Worm (Caenorhabditis elegans) whole organism, L1 larva: ENCODE measurements around the gene irld-47.

ENCODE experiments used
- C34B4.2 ChIP-seq: sonication (generic microtip); optimal IDR thresholded peaks from 2 replicates; lab custom pipeline; 2017; ENCODE audit warnings: mild to moderate bottlenecking, missing genetic modification characterization, missing compliant biosample characterization
- Y116A8C.19 ChIP-seq: sonication (generic microtip); optimal IDR thresholded peaks from 2 replicates; lab custom pipeline; 2016; ENCODE audit warnings: missing compliant biosample characterization, missing genetic modification characterization, borderline replicate concordance
- aha-1 ChIP-seq: fragments of 150-350 bp; optimal IDR thresholded peaks from 2 replicates; lab custom pipeline; 2014; ENCODE audit warnings: missing biosample characterization, missing genetic modification characterization
- aly-2 ChIP-seq: fragments of 150-350 bp; optimal IDR thresholded peaks from 2 replicates; lab custom pipeline; 2014; ENCODE audit warnings: missing biosample characterization, missing genetic modification characterization
- ama-1 ChIP-seq: fragments of 150-350 bp; optimal IDR thresholded peaks from 2 replicates; lab custom pipeline; 2014
- blmp-1 ChIP-seq: fragments of 150-350 bp; optimal IDR thresholded peaks from 2 replicates; lab custom pipeline; 2014; ENCODE audit warnings: missing biosample characterization, missing genetic modification characterization
- ceh-63 ChIP-seq: fragments of 200-800 bp; sonication (Bioruptor generic); optimal IDR thresholded peaks from 2 replicates; lab custom pipeline; 2018; ENCODE audit warnings: mild to moderate bottlenecking, missing genetic modification characterization, missing compliant biosample characterization
- ceh-8 ChIP-seq: fragments of 200-800 bp; sonication (Bioruptor generic); optimal IDR thresholded peaks from 2 replicates; lab custom pipeline; 2018; ENCODE audit warnings: mild to moderate bottlenecking, missing genetic modification characterization, moderate library complexity, missing compliant biosample characterization
- ceh-90 ChIP-seq: sonication (generic microtip); optimal IDR thresholded peaks from 2 replicates; lab custom pipeline; 2016; ENCODE audit warnings: missing genetic modification characterization, missing compliant biosample characterization
- ces-1 ChIP-seq: fragments of 150-350 bp; optimal IDR thresholded peaks from 2 replicates; lab custom pipeline; 2014; ENCODE audit warnings: missing biosample characterization, missing genetic modification reagents, missing genetic modification characterization
- dpl-1 ChIP-seq, 3 experiments: fragments of 150-350 bp in 2 of 3; sonication (generic microtip) in 1 of 3; optimal IDR thresholded peaks; 2 replicates each; lab custom pipeline; 2014 to 2017; ENCODE audit warnings: missing biosample characterization in 3 of 3, missing genetic modification characterization in 3 of 3, missing genetic modification reagents in 3 of 3
- dsc-1 ChIP-seq: sonication (generic microtip); optimal IDR thresholded peaks from 2 replicates; lab custom pipeline; 2016; ENCODE audit warnings: mild to moderate bottlenecking, missing genetic modification characterization, missing compliant biosample characterization
- efl-1 ChIP-seq, 4 experiments: fragments of 150-350 bp; optimal IDR thresholded peaks in 3 of 4; peaks in 1 of 4; 1 replicate in 1 of 4; 2 replicates in 3 of 4; lab custom pipeline; 2014; ENCODE audit warnings: missing biosample characterization in 2 of 4, missing genetic modification characterization in 2 of 4, missing genetic modification reagents in 2 of 4
- elt-3 ChIP-seq, 6 experiments: fragments of 150-350 bp in 1 of 6; sonication (generic microtip); optimal IDR thresholded peaks; 2 replicates each; lab custom pipeline; 2017 to 2018; ENCODE audit warnings: missing biosample characterization in 6 of 6, missing genetic modification characterization in 6 of 6, inconsistent platforms in 1 of 6
- ets-5 ChIP-seq: fragments of 200-800 bp; sonication (Bioruptor generic); IDR thresholded peaks from 2 replicates; pipeline ENCODE4 v1.3.6; 2022; ENCODE audit warnings: missing genetic modification characterization, missing compliant biosample characterization
- fkh-4 ChIP-seq: sonication (generic microtip); optimal IDR thresholded peaks from 2 replicates; lab custom pipeline; 2016; ENCODE audit warnings: missing compliant biosample characterization, missing genetic modification characterization, borderline replicate concordance
- fkh-8 ChIP-seq: sonication (generic microtip); optimal IDR thresholded peaks from 2 replicates; lab custom pipeline; 2016; ENCODE audit warnings: mild to moderate bottlenecking, missing genetic modification characterization, missing compliant biosample characterization
- grh-1 ChIP-seq: fragments of 200-800 bp; sonication (Bioruptor generic); IDR thresholded peaks from 2 replicates; pipeline ENCODE4 v1.3.6; 2022; ENCODE audit warnings: missing genetic modification reagents, missing genetic modification characterization, missing compliant biosample characterization
- hpl-2 ChIP-seq: fragments of 150-350 bp; optimal IDR thresholded peaks from 2 replicates; lab custom pipeline; 2014; ENCODE audit warnings: missing biosample characterization, missing genetic modification reagents, missing genetic modification characterization
- isw-1 ChIP-seq: fragments of 200-800 bp; sonication (Bioruptor generic); IDR thresholded peaks from 2 replicates; pipeline ENCODE4 v1.3.6; 2022; ENCODE audit warnings: missing genetic modification characterization, missing compliant biosample characterization
- jun-1 ChIP-seq: fragments of 150-350 bp; optimal IDR thresholded peaks from 2 replicates; lab custom pipeline; 2014; ENCODE audit warnings: missing biosample characterization, missing genetic modification reagents, missing genetic modification characterization
- lin-13 ChIP-seq: fragments of 150-350 bp; optimal IDR thresholded peaks from 2 replicates; lab custom pipeline; 2014; ENCODE audit warnings: missing biosample characterization, missing genetic modification reagents, missing genetic modification characterization
- lin-14 ChIP-seq: fragments of 200-800 bp; sonication (Bioruptor generic); optimal IDR thresholded peaks from 2 replicates; lab custom pipeline; 2018; ENCODE audit warnings: mild to moderate bottlenecking, missing genetic modification characterization, moderate library complexity, missing compliant biosample characterization
- mab-9 ChIP-seq: fragments of 200-800 bp; sonication (Bioruptor generic); IDR thresholded peaks from 2 replicates; pipeline ENCODE4 v1.3.6; 2022; ENCODE audit warnings: missing genetic modification reagents, missing genetic modification characterization, missing compliant biosample characterization
- mdl-1 ChIP-seq, 2 experiments: fragments of 150-350 bp; optimal IDR thresholded peaks; 2 replicates each; lab custom pipeline; 2014 to 2017; ENCODE audit warnings: missing biosample characterization in 2 of 2, missing genetic modification characterization in 2 of 2, inconsistent platforms in 1 of 2
- mep-1 ChIP-seq: fragments of 150-350 bp; optimal IDR thresholded peaks from 2 replicates; lab custom pipeline; 2014; ENCODE audit warnings: missing biosample characterization, missing genetic modification characterization
- nhr-11 ChIP-seq: fragments of 150-350 bp; optimal IDR thresholded peaks from 2 replicates; lab custom pipeline; 2014; ENCODE audit warnings: missing biosample characterization, missing genetic modification characterization
- nhr-12 ChIP-seq: sonication (generic microtip); optimal IDR thresholded peaks from 2 replicates; lab custom pipeline; 2017; ENCODE audit warnings: missing biosample characterization, missing genetic modification characterization
- nhr-19 ChIP-seq: fragments of 200-800 bp; sonication (Bioruptor generic); conservative IDR thresholded peaks from 2 replicates; pipeline ENCODE4 v1.3.6; 2022; ENCODE audit warnings: missing genetic modification characterization, missing compliant biosample characterization
- nhr-28 ChIP-seq: fragments of 150-350 bp; optimal IDR thresholded peaks from 2 replicates; lab custom pipeline; 2014; ENCODE audit warnings: missing biosample characterization, missing genetic modification characterization
- nhr-47 ChIP-seq: sonication (generic microtip); optimal IDR thresholded peaks from 2 replicates; lab custom pipeline; 2016; ENCODE audit warnings: mild to moderate bottlenecking, missing genetic modification characterization, moderate library complexity, missing compliant biosample characterization
- nhr-71 ChIP-seq: sonication (generic microtip); optimal IDR thresholded peaks from 2 replicates; lab custom pipeline; 2016; ENCODE audit warnings: mild to moderate bottlenecking, missing genetic modification characterization, moderate library complexity, missing compliant biosample characterization
- nhr-76 ChIP-seq: sonication (generic microtip); optimal IDR thresholded peaks from 2 replicates; lab custom pipeline; 2017; ENCODE audit warnings: missing biosample characterization, missing genetic modification characterization
- nhr-84 ChIP-seq: sonication (generic microtip); optimal IDR thresholded peaks from 2 replicates; lab custom pipeline; 2017; ENCODE audit warnings: missing biosample characterization, missing genetic modification characterization
- pax-3 ChIP-seq: fragments of 200-800 bp; sonication (Bioruptor generic); optimal IDR thresholded peaks from 2 replicates; lab custom pipeline; 2018; ENCODE audit warnings: mild to moderate bottlenecking, missing genetic modification characterization, moderate library complexity, missing compliant biosample characterization
- rnt-1 ChIP-seq: sonication (generic microtip); optimal IDR thresholded peaks from 2 replicates; lab custom pipeline; 2016; ENCODE audit warnings: mild to moderate bottlenecking, missing genetic modification characterization, moderate library complexity, missing compliant biosample characterization
- snpc-4 ChIP-seq: fragments of 150-350 bp; optimal IDR thresholded peaks from 2 replicates; lab custom pipeline; 2014; ENCODE audit warnings: missing biosample characterization, missing genetic modification characterization
- snu-23 ChIP-seq: sonication (generic microtip); optimal IDR thresholded peaks from 2 replicates; lab custom pipeline; 2016; ENCODE audit warnings: missing genetic modification characterization, missing compliant biosample characterization
- sptf-1 ChIP-seq: fragments of 150-350 bp; optimal IDR thresholded peaks from 2 replicates; lab custom pipeline; 2014; ENCODE audit warnings: missing biosample characterization, missing genetic modification characterization
- sup-37 ChIP-seq: fragments of 200-800 bp; sonication (Bioruptor generic); optimal IDR thresholded peaks from 2 replicates; lab custom pipeline; 2018; ENCODE audit warnings: mild to moderate bottlenecking, missing genetic modification characterization, missing compliant biosample characterization
- swsn-7 ChIP-seq: sonication (generic microtip); optimal IDR thresholded peaks from 2 replicates; lab custom pipeline; 2016; ENCODE audit warnings: missing genetic modification characterization, missing compliant biosample characterization
- unc-62 ChIP-seq: fragments of 150-350 bp; optimal IDR thresholded peaks from 2 replicates; lab custom pipeline; 2014; ENCODE audit warnings: missing biosample characterization, missing genetic modification reagents, missing genetic modification characterization
- unc-86 ChIP-seq: sonication (generic microtip); optimal IDR thresholded peaks from 2 replicates; lab custom pipeline; 2016; ENCODE audit warnings: missing genetic modification characterization, missing compliant biosample characterization
- unc-98 ChIP-seq: fragments of 200-800 bp; sonication (Bioruptor generic); IDR thresholded peaks from 2 replicates; pipeline ENCODE4 v1.3.6; 2022; ENCODE audit warnings: missing genetic modification characterization, missing compliant biosample characterization
- vab-15 ChIP-seq: sonication (generic microtip); optimal IDR thresholded peaks from 2 replicates; lab custom pipeline; 2017; ENCODE audit warnings: missing genotype, mild to moderate bottlenecking, missing genetic modification characterization, missing compliant biosample characterization
- xbp-1 ChIP-seq: sonication (generic microtip); optimal IDR thresholded peaks from 2 replicates; lab custom pipeline; 2016; ENCODE audit warnings: missing genetic modification characterization, missing compliant biosample characterization
- zip-4 ChIP-seq: fragments of 200-800 bp; sonication (Bioruptor generic); optimal IDR thresholded peaks from 2 replicates; lab custom pipeline; 2018; ENCODE audit warnings: mild to moderate bottlenecking, missing genetic modification characterization, moderate library complexity, missing compliant biosample characterization
- ztf-11 ChIP-seq, 2 experiments: sonication (generic microtip); optimal IDR thresholded peaks; 2 replicates each; lab custom pipeline; 2016 to 2017; ENCODE audit warnings: missing genetic modification characterization in 2 of 2, missing biosample characterization in 1 of 2, missing compliant biosample characterization in 1 of 2
- ztf-4 ChIP-seq: fragments of 150-350 bp; optimal IDR thresholded peaks from 2 replicates; lab custom pipeline; 2014; ENCODE audit warnings: missing biosample characterization, missing genetic modification characterization

irld-47 gene

ce11 chrII:7783467-7783959 lies 38.8 kb downstream of the irld-47 start, which contains the start of gene skr-17:
TSS of gene skr-17 (plus strand) at chrII:7783517.
- no peak for TF ChIP-seq fkh-8
- TF ChIP-seq nhr-19 = no peak
- peak; percentile 18 to 59 for TF ChIP-seq efl-1 (optimal IDR thresholded peaks at IDR 0.05; lab: Kevin White, UChicago)
- peak in 1 of 2 experiments; percentile 23 for TF ChIP-seq efl-1 (GFP tag; optimal IDR thresholded peaks at IDR 0.05 in 1 of 2; lab: Kevin White, UChicago)
- peak in 1 of 3 experiments; percentile 33 for TF ChIP-seq dpl-1 (GFP tag; optimal IDR thresholded peaks at IDR 0.05; lab: Kevin White, UChicago)
- TF ChIP-seq nhr-76 (tag; lab: Kevin White, UChicago) = no peak

DNA sequence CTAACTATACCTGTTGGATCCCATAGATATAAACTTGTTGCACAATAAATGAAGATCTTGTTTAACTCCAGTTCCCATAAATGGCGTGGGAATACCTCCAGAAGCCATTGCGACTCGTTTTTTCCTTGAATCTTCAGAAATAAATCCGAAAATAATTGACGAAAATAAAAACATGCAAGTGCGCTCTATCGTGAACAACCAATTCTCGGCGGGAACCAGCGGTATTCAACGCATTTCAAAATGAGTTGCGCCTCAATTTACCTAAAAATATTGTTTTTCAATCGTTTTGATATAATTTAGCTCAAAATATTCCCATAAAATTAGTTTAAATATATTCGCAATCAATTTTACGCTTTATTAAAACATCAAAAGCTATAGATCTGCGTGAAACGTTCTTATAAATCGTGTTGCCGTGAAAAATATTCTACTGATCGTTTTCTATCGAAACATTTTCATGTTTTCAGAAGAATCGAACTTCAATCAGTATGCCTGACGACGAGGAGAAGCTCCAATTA lies 41.2 kb downstream of the irld-47 start, which contains the start of the genes snpc-1.1 and spdl-1:
Gene snpc-1.1, minus strand, starts transcription at position 200 of the 515 bp plus-strand sequence.
Gene spdl-1, plus strand, starts transcription at position 465 of the 515 bp plus-strand sequence.
- TF ChIP-seq nhr-12 (tag; lab: Kevin White, UChicago) (no peak), aha-1 (no peak), swsn-7 (tag; lab: Kevin White, UChicago) (no peak), ets-5 (GFP tag; lab: Robert Waterston, UW) (no peak), jun-1 (tag; lab: Kevin White, UChicago) (no peak), nhr-84 (tag; lab: Kevin White, UChicago) (no peak), grh-1 (no peak), ama-1 (lab: Kevin White, UChicago) (no peak), ztf-11 (tag; optimal IDR thresholded peaks at IDR 0.05; lab: Kevin White, UChicago) (no peak), C34B4.2 (tag; lab: Kevin White, UChicago) (no peak), hpl-2 (GFP tag; lab: Kevin White, UChicago) (no peak), ceh-63 (GFP tag; lab: Kevin White, UChicago) (no peak), snu-23 (peak; percentile 24), unc-62 (GFP tag; lab: Kevin White, UChicago) (no peak), fkh-8 (no peak), lin-13 (GFP tag; lab: Kevin White, UChicago) (no peak), fkh-4 (tag; lab: Kevin White, UChicago) (no peak), nhr-28 (no peak), snpc-4 (tag; lab: Kevin White, UChicago) (no peak), rnt-1 (tag; lab: Kevin White, UChicago) (peak; percentile 22), blmp-1 (peak; percentile 53), unc-86 (tag; lab: Kevin White, UChicago) (no peak), nhr-11 (tag; lab: Kevin White, UChicago) (no peak), ztf-4 (tag; lab: Kevin White, UChicago) (no peak), efl-1 (optimal IDR thresholded peaks at IDR 0.05; lab: Kevin White, UChicago) (peak; percentile 75 to 79), efl-1 (GFP tag; optimal IDR thresholded peaks at IDR 0.05 in 1 of 2; lab: Kevin White, UChicago) (peak; percentile 84 to 97), dpl-1 (GFP tag; optimal IDR thresholded peaks at IDR 0.05; lab: Kevin White, UChicago) (peak; percentile 71 to 88 (median 77)), aly-2 (tag; lab: Kevin White, UChicago) (no peak), vab-15 (tag; lab: Kevin White, UChicago) (no peak), ces-1 (GFP tag; lab: Kevin White, UChicago) (no peak), sup-37 (no peak), ceh-90 (tag; lab: Kevin White, UChicago) (no peak), pax-3 (tag; lab: Kevin White, UChicago) (no peak), sptf-1 (tag; lab: Kevin White, UChicago) (no peak), zip-4 (GFP tag; lab: Kevin White, UChicago) (no peak), ceh-8 (GFP tag; lab: Kevin White, UChicago) (no peak), nhr-47 (tag; lab: Kevin White, UChicago) (no peak), xbp-1 (tag; lab: Kevin White, UChicago) (no peak), mab-9 (no peak), Y116A8C.19 (tag; lab: Kevin White, UChicago) (no peak), unc-98 (GFP tag; lab: Robert Waterston, UW) (no peak), elt-3 (tag; optimal IDR thresholded peaks at IDR 0.05; lab: Kevin White, UChicago) (no peak), lin-14 (GFP tag; lab: Kevin White, UChicago) (peak; percentile 13), mdl-1 (tag; optimal IDR thresholded peaks at IDR 0.05; lab: Kevin White, UChicago) (peak in 1 of 2 experiments; percentile 7), isw-1 (no peak), nhr-71 (tag; lab: Kevin White, UChicago) (no peak), mep-1 (tag; lab: Kevin White, UChicago) (peak; percentile 30), dsc-1 (tag; lab: Kevin White, UChicago) (no peak), nhr-19 (no peak), nhr-76 (tag; lab: Kevin White, UChicago) (no peak)
